Worm (Caenorhabditis elegans) whole organism, L3 larva: ENCODE data around the gene R07E3.7.

Source experiments
- elt-1 ChIP-seq: fragments of 150-350 bp; optimal IDR thresholded peaks from 2 replicates; lab custom pipeline; 2014; ENCODE audit warnings: missing biosample characterization, missing genetic modification characterization
- fos-1 ChIP-seq: fragments of 150-350 bp; optimal IDR thresholded peaks from 2 replicates; lab custom pipeline; 2014; ENCODE audit warnings: missing biosample characterization, missing genetic modification characterization
- lin-39 ChIP-seq: fragments of 150-350 bp; optimal IDR thresholded peaks from 2 replicates; lab custom pipeline; 2018; ENCODE audit warnings: missing biosample characterization, missing genetic modification reagents, missing genetic modification characterization
- mdl-1 ChIP-seq: fragments of 150-350 bp; optimal IDR thresholded peaks from 2 replicates; lab custom pipeline; 2014; ENCODE audit warnings: missing biosample characterization, missing genetic modification characterization
- nhr-11 ChIP-seq: fragments of 150-350 bp; optimal IDR thresholded peaks from 2 replicates; lab custom pipeline; 2014; ENCODE audit warnings: missing biosample characterization, missing genetic modification characterization
- nhr-237 ChIP-seq: fragments of 150-350 bp; optimal IDR thresholded peaks from 2 replicates; lab custom pipeline; 2014; ENCODE audit warnings: missing biosample characterization, missing genetic modification characterization
- unc-39 ChIP-seq: sonication (generic microtip); optimal IDR thresholded peaks from 4 replicates; lab custom pipeline; 2017; ENCODE audit warnings: missing biosample characterization, missing genetic modification characterization

ce11 chrX:10297410-10297809, 58.1 kb downstream of the R07E3.7 start:
- TF ChIP-seq elt-1 (no peak), fos-1 (no peak), unc-39 (no peak), nhr-237 (tag; lab: Kevin White, UChicago) (no peak), nhr-11 (tag; lab: Kevin White, UChicago) (no peak), lin-39 (tag; lab: Kevin White, UChicago) (no peak), mdl-1 (tag; lab: Kevin White, UChicago) (no peak)
